Worm (Caenorhabditis elegans) whole organism, L2 larva: Measurements from ENCODE around the gene srj-20.
A peak's percentile ranks its signal among the peaks of the same experiment; 100 is the strongest.
"Not testable (repeated sequence)": the region's sequence is repeated elsewhere in the genome, so short reads cannot be mapped to it uniquely, and the experiment has no call there.

Experiments used
- C34F6.9 ChIP-seq: fragments of 150-350 bp; optimal IDR thresholded peaks from 2 replicates; lab custom pipeline; 2014; ENCODE audit warnings: missing biosample characterization, missing genetic modification characterization
- F13H6.1 ChIP-seq: sonication (generic microtip); optimal IDR thresholded peaks from 2 replicates; lab custom pipeline; 2016; ENCODE audit warnings: missing genetic modification characterization, missing compliant biosample characterization
- R02D3.7 ChIP-seq: fragments of 150-350 bp; optimal IDR thresholded peaks from 2 replicates; lab custom pipeline; 2014; ENCODE audit warnings: missing biosample characterization, missing genetic modification characterization
- aly-2 ChIP-seq: fragments of 150-350 bp; optimal IDR thresholded peaks from 2 replicates; lab custom pipeline; 2014; ENCODE audit warnings: missing biosample characterization, missing genetic modification characterization
- ama-1 ChIP-seq: fragments of 150-350 bp; optimal IDR thresholded peaks from 2 replicates; lab custom pipeline; 2018; ENCODE audit warnings: inconsistent platforms
- blmp-1 ChIP-seq: sonication (generic microtip); optimal IDR thresholded peaks from 2 replicates; lab custom pipeline; 2017; ENCODE audit warnings: missing genetic modification characterization, mild to moderate bottlenecking, missing compliant biosample characterization, antibody characterized with exemption, moderate library complexity; ENCODE audit not compliant: insufficient read depth
- ceh-16 ChIP-seq: fragments of 150-350 bp; optimal IDR thresholded peaks from 2 replicates; lab custom pipeline; 2014; ENCODE audit warnings: missing biosample characterization, missing genetic modification characterization
- ceh-82 ChIP-seq: fragments of 150-350 bp; optimal IDR thresholded peaks from 2 replicates; lab custom pipeline; 2014; ENCODE audit warnings: missing biosample characterization, missing genetic modification characterization
- crh-2 ChIP-seq: sonication (generic microtip); optimal IDR thresholded peaks from 2 replicates; lab custom pipeline; 2017; ENCODE audit warnings: missing biosample characterization, missing genetic modification characterization
- egl-27 ChIP-seq: sonication (generic microtip); optimal IDR thresholded peaks from 3 replicates; lab custom pipeline; 2017; ENCODE audit warnings: missing biosample characterization, missing genetic modification reagents, missing genetic modification characterization
- elt-1 ChIP-seq: fragments of 150-350 bp; optimal IDR thresholded peaks from 2 replicates; lab custom pipeline; 2014; ENCODE audit warnings: missing biosample characterization, missing genetic modification characterization
- elt-3 ChIP-seq: sonication (generic microtip); optimal IDR thresholded peaks from 2 replicates; lab custom pipeline; 2017; ENCODE audit warnings: missing biosample characterization, missing genetic modification characterization
- fos-1 ChIP-seq: fragments of 150-350 bp; optimal IDR thresholded peaks from 2 replicates; lab custom pipeline; 2014; ENCODE audit warnings: missing biosample characterization, missing genetic modification characterization
- gmeb-1 ChIP-seq: fragments of 150-350 bp; optimal IDR thresholded peaks from 2 replicates; lab custom pipeline; 2014; ENCODE audit warnings: missing biosample characterization, missing genetic modification characterization
- lin-39 ChIP-seq: fragments of 150-350 bp; optimal IDR thresholded peaks from 2 replicates; lab custom pipeline; 2014; ENCODE audit warnings: missing biosample characterization, missing genetic modification reagents, missing genetic modification characterization
- lsy-2 ChIP-seq, 2 experiments: fragments of 150-350 bp in 1 of 2; sonication (generic microtip) in 1 of 2; optimal IDR thresholded peaks; 2 replicates each; lab custom pipeline; 2014 to 2017; ENCODE audit warnings: missing biosample characterization in 2 of 2, missing genetic modification characterization in 2 of 2
- mbf-1 ChIP-seq: sonication (generic microtip); optimal IDR thresholded peaks from 2 replicates; lab custom pipeline; 2017; ENCODE audit warnings: missing biosample characterization, missing genetic modification characterization
- mdl-1 ChIP-seq, 2 experiments: fragments of 150-350 bp in 1 of 2; sonication (generic microtip) in 1 of 2; optimal IDR thresholded peaks; 2 replicates each; lab custom pipeline; 2017; ENCODE audit warnings: missing biosample characterization in 2 of 2, missing genetic modification characterization in 2 of 2
- nhr-10 ChIP-seq: sonication (generic microtip); optimal IDR thresholded peaks from 2 replicates; lab custom pipeline; 2017; ENCODE audit warnings: missing biosample characterization, missing genetic modification characterization
- nhr-11 ChIP-seq: fragments of 150-350 bp; optimal IDR thresholded peaks from 2 replicates; lab custom pipeline; 2014; ENCODE audit warnings: missing biosample characterization, missing genetic modification characterization
- nhr-129 ChIP-seq: fragments of 150-350 bp; optimal IDR thresholded peaks from 2 replicates; lab custom pipeline; 2014; ENCODE audit warnings: missing biosample characterization, missing genetic modification characterization
- nhr-21 ChIP-seq: fragments of 150-350 bp; optimal IDR thresholded peaks from 2 replicates; lab custom pipeline; 2014; ENCODE audit warnings: missing biosample characterization, missing genetic modification characterization
- nhr-23 ChIP-seq: fragments of 150-350 bp; optimal IDR thresholded peaks from 2 replicates; lab custom pipeline; 2014; ENCODE audit warnings: missing biosample characterization, missing genetic modification reagents, missing genetic modification characterization
- nhr-237 ChIP-seq: fragments of 150-350 bp; optimal IDR thresholded peaks from 2 replicates; lab custom pipeline; 2014; ENCODE audit warnings: missing biosample characterization, missing genetic modification characterization
- nhr-6 ChIP-seq: fragments of 150-350 bp; optimal IDR thresholded peaks from 2 replicates; lab custom pipeline; 2014; ENCODE audit warnings: missing biosample characterization, missing genetic modification characterization
- peb-1 ChIP-seq: fragments of 150-350 bp; optimal IDR thresholded peaks from 2 replicates; lab custom pipeline; 2014; ENCODE audit warnings: missing biosample characterization, missing genetic modification characterization
- sma-9 ChIP-seq, 2 experiments: fragments of 150-350 bp in 1 of 2; sonication (generic microtip) in 1 of 2; optimal IDR thresholded peaks; 2 replicates each; lab custom pipeline; 2014 to 2016; ENCODE audit warnings: missing genetic modification characterization in 2 of 2, mild to moderate bottlenecking in 1 of 2, missing biosample characterization in 1 of 2, missing compliant biosample characterization in 1 of 2, missing genetic modification reagents in 1 of 2, moderate library complexity in 1 of 2
- unc-39 ChIP-seq: fragments of 150-350 bp; optimal IDR thresholded peaks from 2 replicates; lab custom pipeline; 2014; ENCODE audit warnings: missing biosample characterization, missing genetic modification characterization
- unc-55 ChIP-seq: fragments of 150-350 bp; sonication (generic microtip); optimal IDR thresholded peaks from 3 replicates; lab custom pipeline; 2014; ENCODE audit warnings: missing biosample characterization, missing genetic modification reagents, missing genetic modification characterization
- unc-62 ChIP-seq: fragments of 150-350 bp; optimal IDR thresholded peaks from 2 replicates; lab custom pipeline; 2014; ENCODE audit warnings: missing biosample characterization, missing genetic modification reagents, missing genetic modification characterization
- ztf-1 ChIP-seq: fragments of 200-800 bp; sonication (Bioruptor generic); conservative IDR thresholded peaks from 2 replicates; pipeline ENCODE4 v1.3.6; 2022; ENCODE audit warnings: missing genetic modification characterization, missing compliant biosample characterization
- ztf-11 ChIP-seq: sonication (generic microtip); optimal IDR thresholded peaks from 2 replicates; lab custom pipeline; 2017; ENCODE audit warnings: missing biosample characterization, missing genetic modification characterization
- ztf-4 ChIP-seq: fragments of 150-350 bp; optimal IDR thresholded peaks from 2 replicates; lab custom pipeline; 2014; ENCODE audit warnings: missing biosample characterization, missing genetic modification characterization

Gene srj-20

DNA sequence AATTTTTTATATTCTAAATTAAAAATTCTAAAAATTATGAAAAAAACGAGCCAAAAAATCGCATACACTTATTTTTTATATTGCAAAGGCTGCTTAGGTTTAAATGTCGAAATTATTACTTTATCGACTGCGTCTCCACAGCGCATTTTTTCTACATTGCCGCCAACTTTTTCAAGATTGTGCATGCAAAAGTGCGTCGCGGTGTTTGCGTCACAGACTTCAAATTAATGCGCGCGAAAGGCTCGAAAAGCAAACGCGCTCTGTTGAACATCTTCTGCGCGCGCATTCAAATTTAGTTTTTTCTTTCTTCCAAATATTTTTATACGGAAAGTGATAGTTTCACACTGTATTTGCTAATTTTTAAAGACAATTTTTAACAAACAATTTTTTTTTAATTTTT lies 27.5 kb upstream of the srj-20 start (continued):
- TF ChIP-seq F13H6.1 (tag; lab: Kevin White, UChicago) (peak; percentile 88), ceh-82 (tag; lab: Kevin White, UChicago) (peak; percentile 30), crh-2 (tag; lab: Kevin White, UChicago) (peak; percentile 78)
- TF ChIP-seq, all 48 proteins: peak for 21

DNA sequence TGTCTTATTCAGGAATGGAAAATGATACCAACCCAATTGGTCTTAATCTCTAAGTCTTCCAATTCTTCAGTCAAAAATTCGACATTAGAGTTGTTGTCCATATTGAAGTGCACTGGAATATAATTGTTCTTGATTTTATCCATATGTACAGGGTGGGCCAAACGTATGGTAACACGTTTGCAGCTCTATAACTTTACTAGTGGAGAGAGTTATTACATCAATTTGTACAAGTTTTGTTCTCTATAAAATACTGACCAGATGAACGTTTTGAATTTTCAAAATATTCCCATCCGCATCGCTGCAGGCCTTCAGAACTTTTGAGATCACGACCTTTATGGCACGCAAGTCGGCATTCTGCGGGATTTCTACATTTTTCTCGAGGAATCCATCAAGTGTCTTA lies 25.8 kb upstream of the srj-20 start, which contains the start of gene F53E10.5:
TSS of gene F53E10.5 (minus strand) at position 101 of the 400 bp plus-strand sequence.
- TF ChIP-seq nhr-129 (tag; lab: Kevin White, UChicago); nhr-23 (tag; lab: Kevin White, UChicago); unc-39: not testable (repeated sequence)

DNA sequence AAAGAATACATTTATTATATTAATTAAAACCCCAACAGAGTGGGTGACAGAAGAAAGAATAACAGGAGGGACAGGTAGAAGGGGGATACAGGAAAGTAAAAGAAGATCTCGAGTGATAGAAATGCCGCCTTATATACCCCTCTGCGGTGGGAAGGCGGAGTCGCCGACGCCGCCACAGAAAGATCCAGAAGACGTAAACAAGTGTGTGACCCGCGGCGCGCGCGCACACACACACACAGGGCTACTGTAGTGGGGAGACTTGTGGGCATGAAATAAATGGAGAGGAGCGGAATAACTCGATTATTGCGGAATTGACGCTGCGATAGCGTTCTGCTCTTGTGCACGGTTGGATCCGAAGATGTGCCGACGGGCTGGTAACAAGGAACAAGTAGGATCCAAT lies 22.7 kb upstream of the srj-20 start:
- TF ChIP-seq ztf-11 (no peak), nhr-237 (no peak), lsy-2 (tag; optimal IDR thresholded peaks at IDR 0.05; lab: Kevin White, UChicago) (no peak), fos-1 (tag; lab: Kevin White, UChicago) (no peak), nhr-129 (tag; lab: Kevin White, UChicago) (no peak), R02D3.7 (tag; lab: Kevin White, UChicago) (no peak), mdl-1 (tag; optimal IDR thresholded peaks at IDR 0.05; lab: Kevin White, UChicago) (no peak), unc-62 (GFP tag; lab: Kevin White, UChicago) (no peak), egl-27 (tag; lab: Kevin White, UChicago) (no peak), peb-1 (tag; lab: Kevin White, UChicago) (no peak), aly-2 (tag; lab: Kevin White, UChicago) (no peak), ama-1 (lab: Kevin White, UChicago) (no peak)

ce11 chrV:2592173-2592676 lies 19.2 kb upstream of the srj-20 start, which contains the start of gene irg-3:
TSS of gene irg-3 (plus strand) at chrV:2592591.
- TF ChIP-seq elt-3 (tag; lab: Kevin White, UChicago): no peak
- no peak for TF ChIP-seq unc-62 (GFP tag; lab: Kevin White, UChicago)
- TF ChIP-seq gmeb-1: peak; percentile 6
- peak; percentile 53 for TF ChIP-seq fos-1 (tag; lab: Kevin White, UChicago)
- no peak for TF ChIP-seq ztf-11
- TF ChIP-seq mbf-1 (tag; lab: Kevin White, UChicago): no peak
- TF ChIP-seq egl-27 (tag; lab: Kevin White, UChicago): no peak
- no peak for TF ChIP-seq nhr-6 (tag; lab: Kevin White, UChicago)
- no peak for TF ChIP-seq lsy-2 (tag; optimal IDR thresholded peaks at IDR 0.05; lab: Kevin White, UChicago)
- no peak for TF ChIP-seq ztf-4 (tag; lab: Kevin White, UChicago)
- no peak for TF ChIP-seq blmp-1 (tag; lab: Kevin White, UChicago)
- no peak for TF ChIP-seq nhr-11
- no peak for TF ChIP-seq unc-55 (GFP tag; lab: Kevin White, UChicago)
- TF ChIP-seq lin-39 (tag; lab: Kevin White, UChicago): no peak
- TF ChIP-seq elt-1 (tag; lab: Kevin White, UChicago): no peak

- no peak for TF ChIP-seq nhr-23 (tag; lab: Kevin White, UChicago)
- no peak for TF ChIP-seq mbf-1 (tag; lab: Kevin White, UChicago)
- no peak for TF ChIP-seq nhr-21 (tag; lab: Kevin White, UChicago)
- no peak for TF ChIP-seq blmp-1 (tag; lab: Kevin White, UChicago)
- no peak for TF ChIP-seq ztf-4 (tag; lab: Kevin White, UChicago)
- TF ChIP-seq, all 48 proteins: peak for 0
Measured at ce11 chrV:2589834-2590233, 16.8 kb upstream of the srj-20 start.

DNA sequence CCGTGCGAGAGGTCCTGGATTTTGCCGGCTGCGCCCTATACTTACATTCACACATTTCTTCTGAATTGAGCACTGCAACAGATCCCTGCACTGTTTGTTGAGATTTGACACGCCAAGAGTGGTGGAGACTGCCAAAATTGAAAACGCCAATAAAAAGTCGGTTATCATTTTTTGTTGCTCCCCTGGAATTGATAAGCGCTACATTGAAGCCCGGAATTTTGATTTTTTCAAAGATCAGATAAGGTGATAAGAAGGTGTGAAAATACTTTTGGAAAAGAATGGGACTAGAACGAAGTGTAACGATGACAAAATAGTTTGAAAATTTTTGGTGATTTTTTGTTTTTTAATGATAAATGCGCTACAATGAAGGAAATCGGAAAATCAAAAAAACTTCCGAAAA lies 12.7 kb upstream of the srj-20 start, which contains the start of gene C29G2.6:
TSS of gene C29G2.6 (minus strand) at position 182 of the 400 bp plus-strand sequence.
- no peak for TF ChIP-seq C34F6.9 (tag; lab: Kevin White, UChicago)
- peak; percentile 42 for TF ChIP-seq fos-1 (tag; lab: Kevin White, UChicago)

ce11 chrV:2580598-2580997 lies 7.6 kb upstream of the srj-20 start, which contains the start of gene C29G2.3:
TSS of gene C29G2.3 (plus strand) at chrV:2580898.
- no peak for TF ChIP-seq unc-55 (GFP tag; lab: Kevin White, UChicago)
- TF ChIP-seq aly-2 (tag; lab: Kevin White, UChicago): no peak
- TF ChIP-seq C34F6.9 (tag; lab: Kevin White, UChicago): no peak
- TF ChIP-seq nhr-10 (tag; lab: Kevin White, UChicago): no peak
- no peak for TF ChIP-seq ztf-1 (GFP tag; lab: Robert Waterston, UW)
- no peak for TF ChIP-seq crh-2 (tag; lab: Kevin White, UChicago)
- no peak for TF ChIP-seq gmeb-1
- TF ChIP-seq unc-62 (GFP tag; lab: Kevin White, UChicago): no peak
- no peak for TF ChIP-seq ceh-16 (tag; lab: Kevin White, UChicago)
- no peak for TF ChIP-seq lin-39 (tag; lab: Kevin White, UChicago)
- TF ChIP-seq sma-9 (GFP tag; optimal IDR thresholded peaks at IDR 0.05; lab: Kevin White, UChicago): no peak
- TF ChIP-seq sma-9 (tag; optimal IDR thresholded peaks at IDR 0.05; lab: Kevin White, UChicago): no peak
